Fruit fly (Drosophila melanogaster): ENCODE results near the gene ple.

dm6 chr3L:6667716-6668115 is 51.6 kb downstream of the ple start, which contains the start of gene Grl65a:
- TF ChIP-seq Clk (GFP tag; optimal IDR thresholded peaks at IDR 0.05) (no peak), ovo (GFP tag; optimal IDR thresholded peaks at IDR 0.05) (no peak)

Data from whole organism, adult.